Worm (Caenorhabditis elegans): Measurements from ENCODE around the gene pld-1.
"Not testable (repeated sequence)": the region's sequence is repeated elsewhere in the genome, so short reads cannot be mapped to it uniquely, and the experiment has no call there.

The pld-1 gene

DNA sequence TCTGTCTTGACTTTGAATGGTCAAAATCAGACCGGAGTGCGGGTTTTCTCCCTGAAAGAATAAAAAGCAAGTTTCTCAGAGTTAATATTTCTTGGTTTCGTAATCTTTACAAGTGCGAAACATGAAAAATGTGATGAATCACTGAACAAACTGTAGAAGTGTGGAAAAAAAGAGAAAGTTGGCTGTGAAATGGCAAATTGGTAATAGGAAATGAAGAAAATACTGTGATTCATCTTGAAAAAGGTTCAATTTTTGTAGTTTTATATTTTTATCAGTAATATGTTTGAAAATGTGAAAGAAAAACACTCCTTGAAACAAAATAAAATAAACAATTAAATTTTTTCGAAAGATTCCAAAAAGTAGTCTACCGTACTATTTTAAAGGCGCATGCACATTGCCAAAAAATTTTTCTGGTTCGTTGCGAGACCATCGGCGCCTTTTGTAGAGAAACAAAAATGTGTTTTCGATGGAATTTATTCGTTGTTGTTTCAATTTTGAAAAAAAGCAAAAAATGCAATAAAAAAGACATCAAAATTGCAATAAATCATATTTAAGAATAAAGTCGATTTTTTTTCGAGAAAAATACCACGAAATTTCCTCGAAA, at the start of gene pld-1:
Gene pld-1 (minus strand): TSS at position 51 of the 604 bp plus-strand sequence.
- TF ChIP-seq dao-5 (tag; optimal IDR thresholded peaks at IDR 0.05): no peak
- peak; percentile 34 for TF ChIP-seq W03F9.2 (tag; optimal IDR thresholded peaks at IDR 0.05)
- no peak for TF ChIP-seq him-1 (tag; optimal IDR thresholded peaks at IDR 0.05)

DNA sequence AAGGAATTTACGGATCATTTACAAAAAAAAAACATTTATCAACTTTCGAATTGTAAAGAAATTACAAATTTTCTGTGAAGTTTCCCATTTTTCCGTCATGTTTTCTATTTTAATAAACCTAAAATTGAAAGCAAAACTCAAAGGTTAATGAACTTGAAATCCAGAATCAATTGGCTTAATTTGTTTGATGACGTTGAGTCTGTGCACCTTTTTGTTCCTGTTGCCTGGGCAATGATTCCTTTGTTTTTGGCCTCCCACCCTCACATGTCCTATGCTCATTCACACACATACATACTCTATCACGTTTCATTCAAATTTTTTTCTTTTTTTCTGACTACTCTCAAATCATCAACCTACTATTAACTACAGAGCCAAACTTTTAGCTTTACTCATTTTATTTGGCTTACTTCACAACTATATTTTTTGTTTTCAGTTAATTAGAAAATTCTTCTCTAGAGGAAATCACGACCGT, 44.8 kb upstream of the pld-1 start, which contains the start of gene F58A6.2:
Gene F58A6.2 (plus strand): TSS at position 422 of the 472 bp plus-strand sequence.
- no peak for TF ChIP-seq W03F9.2 (tag; optimal IDR thresholded peaks at IDR 0.05)
- no peak for TF ChIP-seq him-1 (tag; optimal IDR thresholded peaks at IDR 0.05)
- TF ChIP-seq dao-5 (tag; optimal IDR thresholded peaks at IDR 0.05): no peak

DNA sequence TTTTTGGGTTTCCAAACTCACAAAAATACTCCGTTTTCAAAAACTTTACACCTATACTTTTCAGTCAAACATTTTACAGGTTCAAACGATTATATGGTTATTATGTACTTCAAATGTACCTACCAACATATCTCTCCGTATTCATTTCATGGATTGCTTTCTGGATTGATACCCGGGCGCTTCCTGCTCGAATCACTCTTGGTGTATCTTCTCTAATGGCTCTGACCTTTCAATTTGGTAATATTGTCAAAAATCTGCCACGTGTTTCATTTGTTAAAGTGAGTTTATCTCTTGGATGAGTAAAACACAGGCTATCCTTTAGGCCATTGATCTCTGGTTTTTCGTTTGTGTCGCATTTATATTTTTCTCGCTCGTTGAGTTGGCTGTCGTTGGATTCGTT, 40.3 kb upstream of the pld-1 start:
- TF ChIP-seq dao-5 (tag; optimal IDR thresholded peaks at IDR 0.05): no peak
- no peak for TF ChIP-seq W03F9.2 (tag; optimal IDR thresholded peaks at IDR 0.05)
- TF ChIP-seq him-1 (tag; optimal IDR thresholded peaks at IDR 0.05): no peak

DNA sequence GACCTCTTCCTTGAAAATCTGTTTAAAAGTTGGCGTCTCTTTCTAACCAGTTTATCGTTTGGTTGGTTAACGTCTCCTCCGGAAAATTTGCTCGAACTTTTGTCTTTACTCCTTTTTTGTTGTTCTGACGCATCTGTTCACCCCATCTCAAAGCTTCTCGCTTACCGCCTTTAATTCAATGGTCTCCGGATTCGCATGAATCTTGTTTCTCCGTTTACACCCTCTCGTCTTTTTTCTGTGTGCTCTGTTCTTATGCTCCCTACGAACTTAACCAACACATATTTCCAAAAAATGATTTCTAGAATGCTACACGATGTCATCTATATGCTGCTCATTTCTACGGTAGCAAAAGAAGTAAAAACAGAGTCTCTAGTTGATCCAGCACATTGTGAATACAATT, 38.6 kb upstream of the pld-1 start, which contains the start of gene lgc-56:
Gene lgc-56 (plus strand): TSS at position 301 of the 400 bp plus-strand sequence.
- TF ChIP-seq dao-5 (tag; optimal IDR thresholded peaks at IDR 0.05) (no peak), him-1 (tag; optimal IDR thresholded peaks at IDR 0.05) (no peak), W03F9.2 (tag; optimal IDR thresholded peaks at IDR 0.05) (no peak)

DNA sequence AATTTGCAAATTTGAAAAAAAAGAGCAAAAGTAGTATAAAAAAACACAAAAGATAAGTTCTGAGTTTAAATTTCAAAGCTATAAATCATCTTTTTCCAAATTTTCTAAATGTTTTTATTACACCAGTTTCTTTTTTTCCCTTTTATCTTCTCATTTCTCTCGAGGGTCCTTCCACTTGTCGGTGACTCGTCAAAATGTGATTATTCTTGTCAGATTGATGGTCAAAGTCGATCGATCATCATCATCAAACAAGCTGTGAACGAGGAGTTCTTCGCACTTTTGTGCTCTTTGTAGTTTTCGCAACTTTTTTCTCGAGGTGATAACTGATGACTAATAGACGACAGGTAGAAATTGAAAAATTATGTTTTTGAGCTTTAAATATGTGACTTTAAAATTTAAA, 29.1 kb upstream of the pld-1 start:
- TF ChIP-seq him-1 (tag; optimal IDR thresholded peaks at IDR 0.05): no peak
- no peak for TF ChIP-seq W03F9.2 (tag; optimal IDR thresholded peaks at IDR 0.05)
- no peak for TF ChIP-seq dao-5 (tag; optimal IDR thresholded peaks at IDR 0.05)

DNA sequence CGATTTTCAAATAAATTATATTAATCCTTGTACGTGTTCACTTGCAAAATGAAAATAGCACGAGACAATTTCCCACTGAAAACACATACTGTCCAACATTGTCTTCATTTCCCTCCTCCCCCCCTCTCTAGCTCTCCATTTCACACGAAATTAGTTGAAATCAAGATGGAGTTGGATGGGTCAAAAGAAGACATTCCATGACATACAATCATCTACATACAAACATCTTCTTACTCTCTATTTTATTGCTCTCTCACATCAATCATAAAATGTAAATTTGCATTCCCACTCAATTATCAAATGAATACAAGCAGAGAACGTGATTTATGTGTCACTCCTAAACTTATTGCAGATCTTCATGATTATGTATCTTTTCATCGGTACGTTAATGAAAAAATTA, 24.2 kb upstream of the pld-1 start, which contains the start of gene srsy-1:
Gene srsy-1 (plus strand): TSS at position 301 of the 400 bp plus-strand sequence.
- TF ChIP-seq dao-5 (tag; optimal IDR thresholded peaks at IDR 0.05) (no peak), him-1 (tag; optimal IDR thresholded peaks at IDR 0.05) (no peak), W03F9.2 (tag; optimal IDR thresholded peaks at IDR 0.05) (no peak)

DNA sequence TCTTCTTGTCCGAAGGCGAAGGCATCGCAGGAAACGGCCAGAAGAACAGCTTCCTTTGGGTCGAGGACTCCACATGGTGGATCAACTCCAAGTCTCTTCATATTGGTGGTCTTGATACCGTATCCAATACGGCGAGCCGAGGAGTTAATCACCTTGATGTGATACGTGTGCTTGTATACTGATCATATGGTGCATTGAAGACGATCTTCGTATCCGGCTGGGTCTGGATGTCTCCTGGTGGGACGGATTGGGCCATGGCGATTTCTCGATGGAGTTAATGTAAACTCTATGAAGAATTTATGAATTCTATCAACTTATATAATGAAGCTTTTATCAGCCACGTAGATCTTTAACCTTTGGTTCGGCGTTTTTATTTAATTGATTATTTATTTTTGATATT, 23.7 kb upstream of the pld-1 start, which contains the start of gene msp-74:
Gene msp-74 (minus strand): TSS at position 101 of the 400 bp plus-strand sequence.
- not testable (repeated sequence) for TF ChIP-seq W03F9.2, him-1, dao-5 (tag; optimal IDR thresholded peaks at IDR 0.05)

DNA sequence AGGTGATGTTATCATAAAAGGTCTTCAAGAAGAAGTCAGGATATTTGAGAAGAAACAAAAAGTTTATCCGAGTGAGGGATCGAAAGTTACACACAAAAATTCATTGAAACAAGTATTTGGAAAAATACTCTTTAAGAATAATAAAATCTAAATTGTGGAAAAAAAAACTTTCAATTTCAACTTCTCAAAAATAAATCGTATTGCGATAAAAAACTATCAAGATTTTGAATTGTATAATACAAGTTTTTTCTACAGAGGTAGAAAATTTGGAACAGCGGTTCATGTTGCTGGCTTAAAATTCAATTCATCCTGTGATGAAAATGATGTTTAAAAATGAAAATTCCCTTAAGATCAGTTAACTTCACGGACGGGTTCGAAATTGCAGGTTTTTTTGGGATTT, 20.6 kb upstream of the pld-1 start, which contains the start of gene F09C12.8:
Gene F09C12.8 (plus strand): TSS at position 301 of the 400 bp plus-strand sequence.
- TF ChIP-seq him-1 (tag; optimal IDR thresholded peaks at IDR 0.05) (no peak), dao-5 (tag; optimal IDR thresholded peaks at IDR 0.05) (no peak), W03F9.2 (tag; optimal IDR thresholded peaks at IDR 0.05) (no peak)

DNA sequence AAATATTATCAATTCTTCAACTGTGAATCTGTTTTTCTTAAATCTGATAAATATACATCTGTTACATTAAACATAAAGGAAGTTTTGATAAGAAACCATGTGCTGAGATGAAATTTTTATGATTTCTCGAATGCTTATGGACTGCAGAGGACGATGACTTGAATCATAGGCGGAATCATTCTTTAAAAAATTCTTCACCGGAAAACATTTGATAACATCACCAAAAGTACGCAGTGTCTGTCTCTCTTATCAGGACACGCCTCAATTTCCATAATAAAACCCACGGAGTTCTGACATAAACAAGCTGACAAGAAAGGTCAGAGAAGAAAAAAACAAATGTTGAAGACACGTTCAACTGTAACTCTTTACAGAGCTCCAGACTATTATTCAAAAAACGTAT, 18.2 kb upstream of the pld-1 start, which contains the start of gene F09C12.2:
Gene F09C12.2 (plus strand): TSS at position 320 of the 400 bp plus-strand sequence.
- TF ChIP-seq W03F9.2 (tag; optimal IDR thresholded peaks at IDR 0.05): no peak
- no peak for TF ChIP-seq him-1 (tag; optimal IDR thresholded peaks at IDR 0.05)
- TF ChIP-seq dao-5 (tag; optimal IDR thresholded peaks at IDR 0.05): no peak

DNA sequence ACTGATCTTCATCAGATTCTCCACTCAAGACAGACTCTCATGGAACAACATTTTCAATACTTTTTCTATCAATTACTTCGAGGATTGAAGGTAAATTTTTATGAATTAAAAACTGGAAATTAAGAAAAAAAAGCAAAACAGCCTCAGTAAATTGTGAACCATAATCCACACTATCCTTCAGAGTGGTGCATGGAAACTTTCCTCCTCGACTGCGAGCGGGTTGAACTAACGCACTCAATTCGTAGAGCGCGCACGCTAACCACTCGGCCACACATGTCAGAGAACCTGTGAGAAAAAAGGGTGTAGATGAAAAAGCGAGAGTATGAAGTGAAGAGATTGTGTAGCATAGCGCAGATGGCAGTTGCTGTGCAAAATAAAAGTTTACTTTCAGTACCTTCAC, 13.5 kb upstream of the pld-1 start:
- TF ChIP-seq him-1 (tag; optimal IDR thresholded peaks at IDR 0.05): peak; percentile 86
- TF ChIP-seq dao-5 (tag; optimal IDR thresholded peaks at IDR 0.05): peak; percentile 76
- peak; percentile 32 for TF ChIP-seq W03F9.2 (tag; optimal IDR thresholded peaks at IDR 0.05)

DNA sequence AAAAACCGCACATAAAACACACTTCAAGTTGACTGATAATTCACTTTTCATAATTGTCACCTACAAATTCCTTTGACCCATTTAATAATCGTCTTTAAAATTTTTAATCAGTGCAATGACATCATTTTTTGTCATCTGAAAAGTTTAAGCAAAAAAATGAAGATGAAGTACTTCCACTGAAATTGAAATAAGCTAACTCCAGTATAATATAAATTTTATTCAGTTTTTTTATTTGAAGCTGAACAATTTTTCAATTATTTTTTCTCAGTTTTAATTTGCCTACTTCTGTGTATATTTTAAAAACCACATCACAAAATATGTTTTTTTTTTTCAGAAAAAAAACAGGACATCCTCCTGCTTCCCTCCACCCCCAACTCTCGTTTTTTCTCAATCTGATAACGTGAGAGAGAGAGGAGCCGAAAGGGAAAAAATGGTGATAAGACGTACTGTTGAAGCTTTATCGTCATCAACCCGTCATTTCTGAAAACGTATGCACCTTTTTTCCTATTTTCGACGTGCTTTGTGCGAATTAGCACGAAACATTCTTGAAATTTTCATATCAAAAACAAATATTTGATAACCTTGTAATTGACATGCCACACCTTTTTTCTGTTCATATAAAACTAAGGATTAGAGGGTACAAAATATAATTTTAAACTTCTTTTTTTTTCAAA, 12.4 kb upstream of the pld-1 start, which contains the start of the genes C04G6.11 and mpk-2:
Gene C04G6.11 (minus strand): TSS at position 51 of the 674 bp plus-strand sequence.
Gene mpk-2 (plus strand): TSS at position 335 of the 674 bp plus-strand sequence.
- no peak for TF ChIP-seq him-1 (tag; optimal IDR thresholded peaks at IDR 0.05)
- no peak for TF ChIP-seq W03F9.2 (tag; optimal IDR thresholded peaks at IDR 0.05)
- no peak for TF ChIP-seq dao-5 (tag; optimal IDR thresholded peaks at IDR 0.05)

DNA sequence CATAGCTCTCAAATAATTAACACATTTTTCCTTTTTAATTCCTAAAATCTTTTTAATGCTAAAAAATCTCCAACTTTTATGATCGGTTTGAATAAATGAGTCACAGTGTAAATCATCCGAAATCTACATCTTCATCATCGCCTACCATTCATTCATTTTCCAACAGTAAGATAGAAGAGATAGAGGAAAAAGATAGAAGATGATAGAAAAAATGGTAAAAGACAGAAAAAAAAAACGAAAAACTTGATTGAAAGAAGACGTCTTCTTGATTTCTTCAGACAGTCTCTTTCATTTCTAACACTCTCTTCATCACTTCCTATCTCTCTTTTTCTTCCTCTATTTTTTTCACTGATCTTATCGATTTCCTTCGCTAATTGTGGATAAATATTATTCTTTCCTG, 11.7 kb upstream of the pld-1 start:
- TF ChIP-seq dao-5 (tag; optimal IDR thresholded peaks at IDR 0.05): no peak
- TF ChIP-seq W03F9.2 (tag; optimal IDR thresholded peaks at IDR 0.05): no peak
- TF ChIP-seq him-1 (tag; optimal IDR thresholded peaks at IDR 0.05): no peak

DNA sequence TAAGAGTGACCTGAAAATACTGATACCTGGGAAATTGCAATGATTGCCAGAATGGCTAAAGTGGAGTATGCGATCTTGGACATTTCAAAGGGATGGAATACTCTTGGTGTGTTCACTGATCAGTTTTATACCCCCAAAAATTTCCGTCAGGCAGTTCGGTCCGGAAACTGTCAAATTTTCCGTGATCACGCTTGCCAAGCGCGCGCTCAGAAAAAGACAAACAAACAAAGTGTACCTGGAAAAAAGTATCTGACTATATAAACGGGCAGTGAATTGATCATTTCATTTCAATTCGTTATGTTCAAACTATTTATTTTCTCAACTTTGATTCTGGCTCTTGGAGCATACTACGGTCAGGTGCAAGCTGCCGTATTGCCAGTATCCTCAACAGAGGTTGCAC, 10.2 kb upstream of the pld-1 start, which contains the start of the genes idpb-3 and idpb-1:
Gene idpb-3 (minus strand): TSS at position 101 of the 400 bp plus-strand sequence.
Gene idpb-1 (plus strand): TSS at position 284 of the 400 bp plus-strand sequence.
- TF ChIP-seq dao-5 (tag; optimal IDR thresholded peaks at IDR 0.05): no peak
- TF ChIP-seq him-1 (tag; optimal IDR thresholded peaks at IDR 0.05): no peak

DNA sequence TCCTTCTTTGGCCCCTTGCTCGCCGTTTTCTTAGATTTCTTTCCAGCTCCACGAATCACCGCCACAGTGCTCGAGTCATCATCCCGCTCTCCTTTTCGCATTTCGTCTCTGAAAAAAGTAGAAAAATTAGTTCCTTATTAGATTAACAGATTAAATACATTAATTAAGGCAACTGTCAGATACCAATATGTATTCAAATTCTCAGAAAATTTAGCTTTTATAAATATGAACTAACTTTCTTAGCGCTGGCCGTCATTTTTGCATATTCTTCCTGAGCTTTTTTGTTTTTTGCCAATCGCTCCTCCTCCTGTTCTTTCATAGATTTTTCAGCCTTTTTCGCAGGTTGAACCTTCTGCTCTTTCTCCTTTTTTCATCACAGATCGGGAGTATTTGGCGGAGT, 8.2 kb upstream of the pld-1 start, which contains the start of gene C04G6.6:
Gene C04G6.6 (minus strand): TSS at position 101 of the 400 bp plus-strand sequence.
- TF ChIP-seq him-1 (tag; optimal IDR thresholded peaks at IDR 0.05): no peak
- no peak for TF ChIP-seq dao-5 (tag; optimal IDR thresholded peaks at IDR 0.05)
- no peak for TF ChIP-seq W03F9.2 (tag; optimal IDR thresholded peaks at IDR 0.05)
